Worm (Caenorhabditis elegans): ENCODE data around the gene irld-18.

Gene irld-18

ce11 chrIV:14608605-14609004 is 27.8 kb upstream of the irld-18 start:
- TF ChIP-seq nhr-28 (tag; optimal IDR thresholded peaks at IDR 0.05) (no peak), ztf-11 (tag; optimal IDR thresholded peaks at IDR 0.05) (no peak), M03D4.4 (tag; optimal IDR thresholded peaks at IDR 0.05) (no peak), lin-13 (tag; optimal IDR thresholded peaks at IDR 0.05) (no peak), pha-4 (tag; optimal IDR thresholded peaks at IDR 0.05) (no peak), sem-2 (GFP tag; optimal IDR thresholded peaks at IDR 0.05) (no peak), nhr-12 (tag; optimal IDR thresholded peaks at IDR 0.05) (no peak), sptf-1 (tag; optimal IDR thresholded peaks at IDR 0.05) (no peak), cnd-1 (tag; optimal IDR thresholded peaks at IDR 0.05) (no peak)

DNA sequence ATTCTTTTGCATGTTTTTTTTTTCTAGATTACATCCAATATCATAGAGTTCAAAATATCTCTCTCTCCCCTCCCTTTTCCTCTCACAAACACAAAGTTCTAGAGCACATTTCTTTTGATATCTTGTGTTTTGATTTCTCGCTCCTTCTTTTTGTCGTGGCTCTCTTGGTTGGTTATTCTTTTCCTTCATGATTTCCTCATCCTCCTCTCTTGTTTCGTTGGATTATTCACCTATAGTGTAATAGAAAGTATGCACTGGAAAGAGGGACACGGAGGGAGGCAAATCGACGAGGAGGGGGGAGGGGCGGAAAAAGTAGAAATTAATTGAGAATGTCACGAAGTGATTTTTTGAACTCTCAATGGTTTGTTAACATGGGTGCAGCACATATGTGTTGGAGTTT is 25.6 kb upstream of the irld-18 start:
- TF ChIP-seq zip-8 (tag; optimal IDR thresholded peaks at IDR 0.05) (no peak), unc-120 (tag; optimal IDR thresholded peaks at IDR 0.05; ENCODE audit: poor library complexity, severe bottlenecking) (peak; percentile 53), unc-62 (GFP tag; optimal IDR thresholded peaks at IDR 0.05) (peak; percentile 41), sptf-1 (tag; optimal IDR thresholded peaks at IDR 0.05) (no peak), flh-1 (GFP tag; optimal IDR thresholded peaks at IDR 0.05) (no peak), pha-4 (tag; optimal IDR thresholded peaks at IDR 0.05) (no peak), mab-5 (tag; optimal IDR thresholded peaks at IDR 0.05) (no peak), cnd-1 (tag; optimal IDR thresholded peaks at IDR 0.05) (no peak)

- peak; percentile 13 for TF ChIP-seq mep-1 (tag; optimal IDR thresholded peaks at IDR 0.05)
- TF ChIP-seq elt-1 (tag; optimal IDR thresholded peaks at IDR 0.05; ENCODE audit: borderline replicate concordance, insufficient read depth): no peak
- TF ChIP-seq lsy-2 (tag; optimal IDR thresholded peaks at IDR 0.05): peak; percentile 9
- TF ChIP-seq pha-4 (tag; optimal IDR thresholded peaks at IDR 0.05): peak; percentile 74
- TF ChIP-seq blmp-1 (tag; optimal IDR thresholded peaks at IDR 0.05): peak; percentile 48
- TF ChIP-seq nhr-237 (tag; optimal IDR thresholded peaks at IDR 0.05): peak; percentile 9
Observed at ce11 chrIV:14605143-14605542, 24.3 kb upstream of the irld-18 start.

ce11 chrIV:14603022-14603421 is 22.2 kb upstream of the irld-18 start:
- no peak for TF ChIP-seq flh-1 (GFP tag; optimal IDR thresholded peaks at IDR 0.05)
- TF ChIP-seq pha-4 (tag; optimal IDR thresholded peaks at IDR 0.05): no peak
- no peak for TF ChIP-seq nhr-237 (tag; optimal IDR thresholded peaks at IDR 0.05)
- no peak for TF ChIP-seq bed-3 (GFP tag; optimal IDR thresholded peaks at IDR 0.05)
- no peak for TF ChIP-seq cnd-1 (tag; optimal IDR thresholded peaks at IDR 0.05)
- no peak for TF ChIP-seq lsy-2 (tag; optimal IDR thresholded peaks at IDR 0.05)
- TF ChIP-seq unc-62 (GFP tag; optimal IDR thresholded peaks at IDR 0.05): no peak
- no peak for TF ChIP-seq ham-2 (GFP tag; optimal IDR thresholded peaks at IDR 0.05)
- no peak for TF ChIP-seq mep-1 (tag; optimal IDR thresholded peaks at IDR 0.05)
- TF ChIP-seq unc-39 (tag; optimal IDR thresholded peaks at IDR 0.05): no peak
- TF ChIP-seq ceh-43 (GFP tag; optimal IDR thresholded peaks at IDR 0.05): no peak
- no peak for TF ChIP-seq ceh-83 (GFP tag; optimal IDR thresholded peaks at IDR 0.05)
- TF ChIP-seq sptf-1 (tag; optimal IDR thresholded peaks at IDR 0.05): no peak
- no peak for TF ChIP-seq ces-1 (GFP tag; optimal IDR thresholded peaks at IDR 0.05)
- no peak for TF ChIP-seq nhr-28 (tag; optimal IDR thresholded peaks at IDR 0.05)
- no peak for TF ChIP-seq lin-32 (GFP tag; optimal IDR thresholded peaks at IDR 0.05)
- TF ChIP-seq nhr-76 (tag; optimal IDR thresholded peaks at IDR 0.05): no peak
- no peak for TF ChIP-seq nhr-12 (tag; optimal IDR thresholded peaks at IDR 0.05)
- TF ChIP-seq blmp-1 (tag; optimal IDR thresholded peaks at IDR 0.05): no peak

ce11 chrIV:14599321-14599720 is 18.5 kb upstream of the irld-18 start:
- TF ChIP-seq sem-2 (GFP tag; optimal IDR thresholded peaks at IDR 0.05) (no peak), unc-62 (GFP tag; optimal IDR thresholded peaks at IDR 0.05) (no peak), ceh-83 (GFP tag; optimal IDR thresholded peaks at IDR 0.05) (no peak), nhr-28 (tag; optimal IDR thresholded peaks at IDR 0.05) (no peak), drap-1 (GFP tag; optimal IDR thresholded peaks at IDR 0.05) (no peak), bed-3 (GFP tag; optimal IDR thresholded peaks at IDR 0.05) (no peak), elt-3 (tag; optimal IDR thresholded peaks at IDR 0.05) (no peak), ham-2 (GFP tag; optimal IDR thresholded peaks at IDR 0.05) (no peak), unc-120 (tag; optimal IDR thresholded peaks at IDR 0.05; ENCODE audit: poor library complexity, severe bottlenecking) (no peak), nhr-76 (tag; optimal IDR thresholded peaks at IDR 0.05) (no peak), lin-32 (GFP tag; optimal IDR thresholded peaks at IDR 0.05) (no peak), cnd-1 (tag; optimal IDR thresholded peaks at IDR 0.05) (no peak), zip-8 (tag; optimal IDR thresholded peaks at IDR 0.05) (no peak), M03D4.4 (tag; optimal IDR thresholded peaks at IDR 0.05) (no peak), nhr-237 (tag; optimal IDR thresholded peaks at IDR 0.05) (no peak), nhr-12 (tag; optimal IDR thresholded peaks at IDR 0.05) (no peak)

- TF ChIP-seq M03D4.4 (tag; optimal IDR thresholded peaks at IDR 0.05) (no peak), pha-4 (tag; optimal IDR thresholded peaks at IDR 0.05) (no peak), mls-2 (tag; optimal IDR thresholded peaks at IDR 0.05) (no peak), nhr-237 (tag; optimal IDR thresholded peaks at IDR 0.05) (peak; percentile 11), zip-8 (tag; optimal IDR thresholded peaks at IDR 0.05) (no peak), elt-3 (tag; optimal IDR thresholded peaks at IDR 0.05) (peak; percentile 43), lsy-2 (tag; optimal IDR thresholded peaks at IDR 0.05) (peak; percentile 26), sptf-1 (tag; optimal IDR thresholded peaks at IDR 0.05) (no peak), unc-39 (tag; optimal IDR thresholded peaks at IDR 0.05) (no peak), ceh-39 (tag; optimal IDR thresholded peaks at IDR 0.05) (no peak)
Observed at ce11 chrIV:14594249-14594648, 13.4 kb upstream of the irld-18 start.
